Fruit fly (Drosophila melanogaster) Kc167 (cell line): Measurements from ENCODE around the gene CG14269.

ENCODE experiments used
- Myc ChIP-seq: fragments of >200 bp; optimal IDR thresholded peaks from 2 replicates; lab custom pipeline; 2017; ENCODE audit warnings: missing external identifiers
- Sin3A ChIP-seq: fragments of >200 bp; optimal IDR thresholded peaks from 2 replicates; lab custom pipeline; 2018; ENCODE audit warnings: missing external identifiers
- h ChIP-seq: fragments of >200 bp; optimal IDR thresholded peaks from 3 replicates; lab custom pipeline; 2018; ENCODE audit warnings: missing external identifiers
- insv ChIP-seq: fragments of >200 bp; optimal IDR thresholded peaks from 3 replicates; lab custom pipeline; 2018; ENCODE audit warnings: missing external identifiers
- psq ChIP-seq: fragments of >200 bp; optimal IDR thresholded peaks from 2 replicates; lab custom pipeline; 2017; ENCODE audit warnings: missing external identifiers

DNA sequence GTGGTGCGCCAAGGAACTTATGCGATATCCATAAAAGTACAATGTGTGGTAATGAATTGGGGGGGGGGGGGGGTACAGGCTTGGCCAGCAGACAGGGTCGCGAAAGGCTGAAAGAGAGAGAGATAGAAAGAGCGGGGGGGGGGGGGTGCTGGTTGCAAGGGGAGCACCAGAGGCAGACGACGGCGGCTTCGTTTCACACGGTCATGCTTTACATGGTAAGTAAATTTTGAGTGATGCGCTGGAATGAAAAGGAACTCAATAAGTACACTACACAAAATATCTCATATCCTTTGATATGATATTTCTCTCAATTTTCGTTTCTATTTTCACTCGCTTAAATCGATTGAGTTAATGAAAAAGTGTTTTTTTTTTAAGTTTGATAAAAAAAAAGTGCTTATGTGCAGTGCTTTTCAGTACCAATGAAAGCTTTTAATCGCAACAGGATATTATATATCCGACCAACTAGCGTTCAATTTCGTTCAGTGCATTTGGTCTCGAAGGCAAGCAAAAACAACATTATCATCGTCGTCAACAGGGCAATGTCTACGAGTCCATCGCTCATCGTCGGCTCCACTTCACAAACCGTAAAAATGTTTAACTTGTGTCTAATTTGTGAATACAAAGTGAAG, 26.9 kb downstream of the CG14269 start:
- TF ChIP-seq psq: no peak
- TF ChIP-seq Sin3A (lab: Kevin White, UChicago): no peak
- TF ChIP-seq insv: no peak
- no peak for TF ChIP-seq h (lab: Kevin White, UChicago)
- no peak for TF ChIP-seq Myc (lab: Kevin White, UChicago)
